Fruit fly (Drosophila melanogaster): ENCODE measurements around the gene CG43208.

- TF ChIP-seq CG4496 (GFP tag; IDR thresholded peaks at IDR 0.05) (no peak), CG8301 (tag; optimal IDR thresholded peaks at IDR 0.05) (no peak), CG9948 (tag; optimal IDR thresholded peaks at IDR 0.05) (no peak), gl (tag; optimal IDR thresholded peaks at IDR 0.05) (no peak), Ets98B (GFP tag; IDR thresholded peaks at IDR 0.05) (no peak), CG13204 (GFP tag; optimal IDR thresholded peaks at IDR 0.05) (no peak), CG34367 (tag; optimal IDR thresholded peaks at IDR 0.05) (no peak), Pif1B (GFP tag; optimal IDR thresholded peaks at IDR 0.05) (no peak), CG14655 (GFP tag; optimal IDR thresholded peaks at IDR 0.05) (no peak), CG15710 (tag; optimal IDR thresholded peaks at IDR 0.05) (no peak)
Observed at dm6 chr3R:13261706-13262105, 41.5 kb upstream of the CG43208 start.

All from whole organism, pupa.